Fruit fly (Drosophila melanogaster): ENCODE measurements around the gene CG17270.

- no peak for TF ChIP-seq cic (GFP tag; optimal IDR thresholded peaks at IDR 0.05)
- TF ChIP-seq CG7101 (tag; optimal IDR thresholded peaks at IDR 0.05), result no peak
- no peak for TF ChIP-seq toe (GFP tag; optimal IDR thresholded peaks at IDR 0.05)
- no peak for TF ChIP-seq tj (GFP tag; optimal IDR thresholded peaks at IDR 0.05)
- no peak for TF ChIP-seq pad (GFP tag; optimal IDR thresholded peaks at IDR 0.05)
- no peak for TF ChIP-seq CG11617 (GFP tag; optimal IDR thresholded peaks at IDR 0.05)
Observed at dm6 chr3R:20836257-20836856, 17.6 kb upstream of the CG17270 start.
